Fruit fly (Drosophila melanogaster) whole organism, adult: Measurements from ENCODE around the gene CG14668.

Experiments
- CG11617 ChIP-seq: fragments of 200-800 bp; sonication (Bioruptor generic); optimal IDR thresholded peaks from 2 replicates; lab custom pipeline; 2017; ENCODE audit warnings: mild to moderate bottlenecking, missing biosample characterization, missing genetic modification reagents, missing genetic modification characterization
- CG5204 ChIP-seq: fragments of 200-800 bp; sonication (Bioruptor generic); optimal IDR thresholded peaks from 2 replicates; lab custom pipeline; 2016; ENCODE audit warnings: missing biosample characterization, missing genetic modification characterization
- bab1 ChIP-seq: fragments of 200-800 bp; sonication (Bioruptor generic); optimal IDR thresholded peaks from 3 replicates; lab custom pipeline; 2019; ENCODE audit warnings: missing biosample characterization, mild to moderate bottlenecking, missing genetic modification characterization, moderate library complexity
- kay ChIP-seq: fragments of 200-800 bp; sonication (Bioruptor generic); peaks from one replicate; lab custom pipeline; 2016; ENCODE audit warnings: missing biosample characterization, missing genetic modification characterization, borderline replicate concordance

DNA sequence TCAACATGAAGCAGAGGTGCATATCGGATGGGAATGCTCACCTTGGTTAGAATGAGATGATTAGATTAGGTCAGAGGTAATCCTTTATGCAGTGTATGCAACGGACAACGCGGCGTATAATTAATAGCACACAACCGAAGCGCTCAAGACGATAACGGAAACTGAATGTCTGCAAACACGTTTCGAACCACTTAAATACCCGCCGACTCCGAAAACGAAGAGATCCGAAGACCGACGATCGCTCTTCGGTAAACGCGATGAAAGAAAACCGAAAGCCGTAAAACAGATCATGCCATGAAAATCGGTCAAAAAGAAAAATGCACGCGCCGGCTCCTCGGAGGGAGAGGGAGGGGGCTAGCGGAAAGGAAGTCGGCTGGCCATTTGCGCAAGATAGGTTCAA, 16.5 kb upstream of the CG14668 start, which contains the start of gene CG2663:
- TF ChIP-seq CG11617 (no peak), kay (GFP tag; lab: Kevin White, UChicago) (no peak), CG5204 (GFP tag; lab: Kevin White, UChicago) (no peak), bab1 (GFP tag; lab: Kevin White, UChicago) (no peak)
